Worm (Caenorhabditis elegans): Measurements from ENCODE around the gene moc-3.

- TF ChIP-seq unc-62 (GFP tag; optimal IDR thresholded peaks at IDR 0.05) = no peak
- no peak for TF ChIP-seq ama-1 (optimal IDR thresholded peaks at IDR 0.05)
- no peak for TF ChIP-seq tlp-1 (tag; optimal IDR thresholded peaks at IDR 0.05)
- TF ChIP-seq nhr-85 (tag) = no peak
- TF ChIP-seq aly-2 (tag; optimal IDR thresholded peaks at IDR 0.05) = no peak
- no peak for TF ChIP-seq lin-15B (tag; optimal IDR thresholded peaks at IDR 0.05)
- TF ChIP-seq nhr-77 (tag; optimal IDR thresholded peaks at IDR 0.05) = no peak
- no peak for TF ChIP-seq zag-1 (tag; optimal IDR thresholded peaks at IDR 0.05)
- no peak for TF ChIP-seq mdl-1 (tag; optimal IDR thresholded peaks at IDR 0.05)
These were observed at the start of gene moc-3, which contains the start of gene ndub-11 for ce11 chrIV:8130131-8130611.

Data from whole organism, L1 larva.